Worm (Caenorhabditis elegans): ENCODE measurements around the gene F08G2.8.
"Not testable (repeated sequence)": the region's sequence is repeated elsewhere in the genome, so short reads cannot be mapped to it uniquely, and the experiment has no call there.

ce11 chrII:13818043-13818442, 34.1 kb upstream of the F08G2.8 start, which contains the start of gene his-16:
- not testable (repeated sequence) for TF ChIP-seq W03F9.2, him-1, dao-5 (tag; optimal IDR thresholded peaks at IDR 0.05)

Data from whole organism, L4/young adult.